Fruit fly (Drosophila melanogaster): ENCODE measurements around the gene CG16956.

Gene CG16956

dm6 chr2L:13412219-13412618 lies 2.2 kb downstream of the CG16956 start, which contains the start of gene Flad2:
Flad2 (plus strand) TSS chr2L:13412519.
- no peak for TF ChIP-seq usp (GFP tag; optimal IDR thresholded peaks at IDR 0.05)
- TF ChIP-seq psq (optimal IDR thresholded peaks at IDR 0.05), result no peak
- TF ChIP-seq CG8478 (optimal IDR thresholded peaks at IDR 0.05), result no peak
- no peak for TF ChIP-seq Dll (optimal IDR thresholded peaks at IDR 0.05)
- TF ChIP-seq EcR (GFP tag; optimal IDR thresholded peaks at IDR 0.05), result no peak
- TF ChIP-seq pan (optimal IDR thresholded peaks at IDR 0.05), result no peak

dm6 chr2L:13411566-13411965 lies 2.8 kb downstream of the CG16956 start, which contains the start of gene Vm34Ca:
Vm34Ca (minus strand) TSS chr2L:13411631.
- no peak for TF ChIP-seq Dll (optimal IDR thresholded peaks at IDR 0.05)
- no peak for TF ChIP-seq CG8478 (optimal IDR thresholded peaks at IDR 0.05)
- TF ChIP-seq psq (optimal IDR thresholded peaks at IDR 0.05), result no peak
- no peak for TF ChIP-seq usp (GFP tag; optimal IDR thresholded peaks at IDR 0.05)
- no peak for TF ChIP-seq EcR (GFP tag; optimal IDR thresholded peaks at IDR 0.05)
- no peak for TF ChIP-seq pan (optimal IDR thresholded peaks at IDR 0.05)

- TF ChIP-seq psq (optimal IDR thresholded peaks at IDR 0.05) (no peak), pan (optimal IDR thresholded peaks at IDR 0.05) (no peak), EcR (GFP tag; optimal IDR thresholded peaks at IDR 0.05) (no peak), Dll (optimal IDR thresholded peaks at IDR 0.05) (no peak), CG8478 (optimal IDR thresholded peaks at IDR 0.05) (no peak)
These were observed 14.8 kb downstream of the CG16956 start for dm6 chr2L:13399565-13399964.

dm6 chr2L:13398614-13399161 lies 15.7 kb downstream of the CG16956 start, which contains the start of the genes CG10859 and CG7110:
CG10859 (minus strand) TSS chr2L:13398664.
CG7110 (plus strand) TSS chr2L:13398991.
- no peak for TF ChIP-seq psq (optimal IDR thresholded peaks at IDR 0.05)
- no peak for TF ChIP-seq usp (GFP tag; optimal IDR thresholded peaks at IDR 0.05)
- no peak for TF ChIP-seq Dll (optimal IDR thresholded peaks at IDR 0.05)
- TF ChIP-seq EcR (GFP tag; optimal IDR thresholded peaks at IDR 0.05), result no peak
- no peak for TF ChIP-seq pan (optimal IDR thresholded peaks at IDR 0.05)
- TF ChIP-seq CG8478 (optimal IDR thresholded peaks at IDR 0.05), result no peak

dm6 chr2L:13397393-13397792 lies 17.0 kb downstream of the CG16956 start:
- no peak for TF ChIP-seq psq (optimal IDR thresholded peaks at IDR 0.05)
- no peak for TF ChIP-seq usp (GFP tag; optimal IDR thresholded peaks at IDR 0.05)
- no peak for TF ChIP-seq EcR (GFP tag; optimal IDR thresholded peaks at IDR 0.05)
- TF ChIP-seq Dll (optimal IDR thresholded peaks at IDR 0.05), result no peak
- TF ChIP-seq pan (optimal IDR thresholded peaks at IDR 0.05), result no peak
- no peak for TF ChIP-seq CG8478 (optimal IDR thresholded peaks at IDR 0.05)

dm6 chr2L:13396084-13396483 lies 18.3 kb downstream of the CG16956 start, which contains the start of gene CG16957:
CG16957 (minus strand) TSS chr2L:13396184.
- TF ChIP-seq CG8478 (optimal IDR thresholded peaks at IDR 0.05), result no peak
- no peak for TF ChIP-seq pan (optimal IDR thresholded peaks at IDR 0.05)
- TF ChIP-seq psq (optimal IDR thresholded peaks at IDR 0.05), result no peak
- no peak for TF ChIP-seq usp (GFP tag; optimal IDR thresholded peaks at IDR 0.05)
- no peak for TF ChIP-seq Dll (optimal IDR thresholded peaks at IDR 0.05)
- TF ChIP-seq EcR (GFP tag; optimal IDR thresholded peaks at IDR 0.05), result no peak

- TF ChIP-seq usp (GFP tag; optimal IDR thresholded peaks at IDR 0.05) (no peak), pan (optimal IDR thresholded peaks at IDR 0.05) (no peak), EcR (GFP tag; optimal IDR thresholded peaks at IDR 0.05) (no peak), Dll (optimal IDR thresholded peaks at IDR 0.05) (no peak), psq (optimal IDR thresholded peaks at IDR 0.05) (no peak), CG8478 (optimal IDR thresholded peaks at IDR 0.05) (no peak)
These were observed 19.5 kb downstream of the CG16956 start, which contains the start of gene RpL24 for dm6 chr2L:13394903-13395302. RpL24 (minus strand) TSS chr2L:13395131.

dm6 chr2L:13387255-13387654 lies 27.1 kb downstream of the CG16956 start, which contains the start of the genes Ing5 and CG7099:
Ing5 (minus strand) TSS chr2L:13387312.
CG7099 (plus strand) TSS chr2L:13387571.
- no peak for TF ChIP-seq usp (GFP tag; optimal IDR thresholded peaks at IDR 0.05)
- TF ChIP-seq Dll (optimal IDR thresholded peaks at IDR 0.05), result no peak
- no peak for TF ChIP-seq psq (optimal IDR thresholded peaks at IDR 0.05)
- TF ChIP-seq EcR (GFP tag; optimal IDR thresholded peaks at IDR 0.05), result no peak
- TF ChIP-seq pan (optimal IDR thresholded peaks at IDR 0.05), result no peak
- TF ChIP-seq CG8478 (optimal IDR thresholded peaks at IDR 0.05), result no peak

- TF ChIP-seq pan (optimal IDR thresholded peaks at IDR 0.05) (no peak), EcR (GFP tag; optimal IDR thresholded peaks at IDR 0.05) (no peak)
These were observed 31.9 kb downstream of the CG16956 start, which contains the start of gene loqs for dm6 chr2L:13382351-13383029. loqs (plus strand) TSS chr2L:13382652.

- TF ChIP-seq pan (optimal IDR thresholded peaks at IDR 0.05) (peak; percentile 83), EcR (GFP tag; optimal IDR thresholded peaks at IDR 0.05) (no peak)
These were observed 35.8 kb downstream of the CG16956 start, which contains the start of the genes CG9302 and beta'COP for dm6 chr2L:13378488-13378964. CG9302 (minus strand) TSS chr2L:13378538. beta'COP (plus strand) TSS chr2L:13378902.

- TF ChIP-seq usp (GFP tag; optimal IDR thresholded peaks at IDR 0.05) (no peak), pan (optimal IDR thresholded peaks at IDR 0.05) (no peak), CG8478 (optimal IDR thresholded peaks at IDR 0.05) (no peak)
These were observed 38.3 kb downstream of the CG16956 start for dm6 chr2L:13376086-13376485.

Measured in whole organism.